Fruit fly (Drosophila melanogaster): ENCODE results near the gene Bug22.

dm6 chr2L:10396877-10397587, 33.7 kb downstream of the Bug22 start:
- TF ChIP-seq CTCF (optimal IDR thresholded peaks at IDR 0.05) = no peak
- no peak for TF ChIP-seq CG8478 (optimal IDR thresholded peaks at IDR 0.05)
